Worm (Caenorhabditis elegans) whole organism, L3 larva: ENCODE data around the gene gpa-5.

Experiments
- R02D3.7 ChIP-seq: fragments of 150-350 bp; optimal IDR thresholded peaks from 2 replicates; lab custom pipeline; 2014; ENCODE audit warnings: missing biosample characterization, missing genetic modification characterization
- ZK546.5 ChIP-seq: sonication (generic microtip); optimal IDR thresholded peaks from 2 replicates; lab custom pipeline; 2017; ENCODE audit warnings: missing biosample characterization, missing genetic modification characterization
- aly-2 ChIP-seq: fragments of 150-350 bp; optimal IDR thresholded peaks from 2 replicates; lab custom pipeline; 2014; ENCODE audit warnings: missing biosample characterization, missing genetic modification characterization
- ama-1 ChIP-seq: fragments of 150-350 bp; optimal IDR thresholded peaks from 2 replicates; lab custom pipeline; 2018
- ceh-28 ChIP-seq: fragments of 150-350 bp; optimal IDR thresholded peaks from 2 replicates; lab custom pipeline; 2014; ENCODE audit warnings: missing biosample characterization, missing genetic modification reagents, missing genetic modification characterization
- ceh-82 ChIP-seq: fragments of 150-350 bp; optimal IDR thresholded peaks from 2 replicates; lab custom pipeline; 2014; ENCODE audit warnings: missing biosample characterization, missing genetic modification characterization
- egl-5 ChIP-seq: fragments of 150-350 bp; optimal IDR thresholded peaks from 2 replicates; lab custom pipeline; 2017; ENCODE audit warnings: missing biosample characterization, missing genetic modification reagents, missing genetic modification characterization, inconsistent platforms
- elt-1 ChIP-seq: fragments of 150-350 bp; optimal IDR thresholded peaks from 2 replicates; lab custom pipeline; 2014; ENCODE audit warnings: missing biosample characterization, missing genetic modification characterization
- elt-2 ChIP-seq: sonication (generic microtip); optimal IDR thresholded peaks from 2 replicates; lab custom pipeline; 2016; ENCODE audit warnings: missing genetic modification reagents, mild to moderate bottlenecking, missing genetic modification characterization, missing compliant biosample characterization
- elt-3 ChIP-seq, 3 experiments: fragments of 150-350 bp in 1 of 3; sonication (generic microtip) in 2 of 3; optimal IDR thresholded peaks; 2 replicates in 2 of 3; 4 replicates in 1 of 3; lab custom pipeline; 2014 to 2017; ENCODE audit warnings: missing biosample characterization in 3 of 3, missing genetic modification characterization in 3 of 3
- eor-1 ChIP-seq, 2 experiments: fragments of 150-350 bp; optimal IDR thresholded peaks; 2 replicates each; lab custom pipeline; 2014 to 2018; ENCODE audit warnings: missing biosample characterization in 2 of 2, missing genetic modification characterization in 2 of 2
- fkh-10 ChIP-seq: sonication (generic microtip); optimal IDR thresholded peaks from 2 replicates; lab custom pipeline; 2017; ENCODE audit warnings: missing biosample characterization, missing genetic modification reagents, missing genetic modification characterization
- fkh-2 ChIP-seq: fragments of 150-350 bp; optimal IDR thresholded peaks from 2 replicates; lab custom pipeline; 2014; ENCODE audit warnings: missing biosample characterization, missing genetic modification reagents, missing genetic modification characterization
- lin-15B ChIP-seq: fragments of 150-350 bp; optimal IDR thresholded peaks from 2 replicates; lab custom pipeline; 2014; ENCODE audit warnings: missing biosample characterization, missing genetic modification characterization
- lin-39 ChIP-seq: fragments of 150-350 bp; optimal IDR thresholded peaks from 2 replicates; lab custom pipeline; 2018; ENCODE audit warnings: missing biosample characterization, missing genetic modification reagents, missing genetic modification characterization
- mdl-1 ChIP-seq: fragments of 150-350 bp; optimal IDR thresholded peaks from 2 replicates; lab custom pipeline; 2014; ENCODE audit warnings: missing biosample characterization, missing genetic modification characterization
- mml-1 ChIP-seq: fragments of 150-350 bp; sonication (generic microtip); optimal IDR thresholded peaks from 3 replicates; lab custom pipeline; 2014; ENCODE audit warnings: missing biosample characterization, missing genetic modification characterization
- nfya-1 ChIP-seq: sonication (generic microtip); optimal IDR thresholded peaks from 2 replicates; lab custom pipeline; 2017; ENCODE audit warnings: missing genetic modification characterization, mild to moderate bottlenecking, missing compliant biosample characterization, antibody characterized with exemption, moderate library complexity; ENCODE audit not compliant: insufficient read depth
- nhr-12 ChIP-seq: fragments of 150-350 bp; optimal IDR thresholded peaks from 2 replicates; lab custom pipeline; 2014; ENCODE audit warnings: missing biosample characterization, missing genetic modification characterization
- nhr-23 ChIP-seq: fragments of 150-350 bp; optimal IDR thresholded peaks from 2 replicates; lab custom pipeline; 2014; ENCODE audit warnings: missing biosample characterization, missing genetic modification reagents, missing genetic modification characterization
- nhr-237 ChIP-seq: fragments of 150-350 bp; optimal IDR thresholded peaks from 2 replicates; lab custom pipeline; 2014; ENCODE audit warnings: missing biosample characterization, missing genetic modification characterization
- nhr-25 ChIP-seq: sonication (generic microtip); optimal IDR thresholded peaks from 2 replicates; lab custom pipeline; 2017; ENCODE audit warnings: missing biosample characterization, missing genetic modification characterization
- nhr-28 ChIP-seq: fragments of 150-350 bp; optimal IDR thresholded peaks from 2 replicates; lab custom pipeline; 2014; ENCODE audit warnings: missing biosample characterization, missing genetic modification characterization
- nhr-67 ChIP-seq: fragments of 150-350 bp; optimal IDR thresholded peaks from 2 replicates; lab custom pipeline; 2014; ENCODE audit warnings: missing biosample characterization, missing genetic modification characterization
- nhr-76 ChIP-seq: fragments of 150-350 bp; sonication (generic microtip); optimal IDR thresholded peaks from 5 replicates; lab custom pipeline; 2014; ENCODE audit warnings: missing biosample characterization, missing genetic modification characterization
- nhr-77 ChIP-seq: fragments of 150-350 bp; optimal IDR thresholded peaks from 2 replicates; lab custom pipeline; 2014; ENCODE audit warnings: missing biosample characterization, missing genetic modification characterization
- pha-4 ChIP-seq: fragments of 150-350 bp; optimal IDR thresholded peaks from 2 replicates; lab custom pipeline; 2014; ENCODE audit warnings: missing biosample characterization, missing genetic modification reagents, missing genetic modification characterization
- pqm-1 ChIP-seq: fragments of 150-350 bp; optimal IDR thresholded peaks from 2 replicates; lab custom pipeline; 2017; ENCODE audit warnings: missing biosample characterization, missing genetic modification characterization, inconsistent platforms
- skn-1 ChIP-seq: fragments of 150-350 bp; optimal IDR thresholded peaks from 2 replicates; lab custom pipeline; 2014; ENCODE audit warnings: missing biosample characterization, missing genetic modification characterization
- tbx-2 ChIP-seq: sonication (generic microtip); optimal IDR thresholded peaks from 2 replicates; lab custom pipeline; 2016; ENCODE audit warnings: mild to moderate bottlenecking, missing genetic modification characterization, missing compliant biosample characterization
- unc-39 ChIP-seq: sonication (generic microtip); optimal IDR thresholded peaks from 4 replicates; lab custom pipeline; 2017; ENCODE audit warnings: missing biosample characterization, missing genetic modification characterization
- unc-62 ChIP-seq: fragments of 150-350 bp; sonication (generic microtip); optimal IDR thresholded peaks from 4 replicates; lab custom pipeline; 2014; ENCODE audit warnings: missing biosample characterization, missing genetic modification reagents, missing genetic modification characterization
- zag-1 ChIP-seq: fragments of 150-350 bp; optimal IDR thresholded peaks from 2 replicates; lab custom pipeline; 2014; ENCODE audit warnings: missing biosample characterization, missing genetic modification characterization
- ztf-11 ChIP-seq: fragments of 150-350 bp; optimal IDR thresholded peaks from 2 replicates; lab custom pipeline; 2014; ENCODE audit warnings: missing biosample characterization, missing genetic modification characterization
- ztf-4 ChIP-seq: fragments of 150-350 bp; optimal IDR thresholded peaks from 2 replicates; lab custom pipeline; 2014; ENCODE audit warnings: missing biosample characterization, missing genetic modification characterization

The gpa-5 gene

DNA sequence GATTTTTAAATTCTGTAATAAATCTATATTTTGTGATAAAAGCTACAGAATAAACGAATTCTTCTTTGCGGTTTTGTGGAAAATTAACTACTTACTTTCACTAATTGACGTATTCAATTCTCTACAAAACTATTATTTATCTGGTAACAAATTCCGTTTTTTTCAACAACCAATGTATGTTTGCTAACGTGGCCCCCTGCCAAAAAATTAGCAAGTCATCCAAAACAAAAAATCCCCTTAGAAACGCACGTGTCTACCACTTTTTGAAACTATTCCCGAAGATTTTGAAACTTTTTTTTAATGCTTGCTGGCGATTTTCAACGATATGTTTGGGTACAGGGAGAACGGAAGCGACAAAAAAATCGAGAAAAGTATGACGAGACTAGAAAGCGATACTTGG, 35.9 kb downstream of the gpa-5 start, which contains the start of gene F49H12.2:
TSS of gene F49H12.2 (plus strand) at position 301 of the 400 bp plus-strand sequence.
- no peak for TF ChIP-seq nhr-76 (tag; lab: Kevin White, UChicago)
- TF ChIP-seq egl-5: no peak
- TF ChIP-seq ztf-11 (tag; lab: Kevin White, UChicago): no peak
- TF ChIP-seq fkh-2 (tag; lab: Kevin White, UChicago): no peak
- TF ChIP-seq mdl-1 (tag; lab: Kevin White, UChicago): no peak
- no peak for TF ChIP-seq eor-1 (tag; optimal IDR thresholded peaks at IDR 0.05; lab: Kevin White, UChicago)
- TF ChIP-seq ceh-82 (tag; lab: Kevin White, UChicago): no peak
- TF ChIP-seq nhr-12 (tag; lab: Kevin White, UChicago): no peak
- TF ChIP-seq lin-15B (tag; lab: Kevin White, UChicago): no peak
- no peak for TF ChIP-seq skn-1 (tag; lab: Kevin White, UChicago)
- no peak for TF ChIP-seq R02D3.7
- TF ChIP-seq ztf-4 (tag; lab: Kevin White, UChicago): no peak
- no peak for TF ChIP-seq pqm-1 (tag; lab: Kevin White, UChicago)
- TF ChIP-seq aly-2 (tag; lab: Kevin White, UChicago): no peak
- TF ChIP-seq nhr-67 (tag; lab: Kevin White, UChicago): no peak

DNA sequence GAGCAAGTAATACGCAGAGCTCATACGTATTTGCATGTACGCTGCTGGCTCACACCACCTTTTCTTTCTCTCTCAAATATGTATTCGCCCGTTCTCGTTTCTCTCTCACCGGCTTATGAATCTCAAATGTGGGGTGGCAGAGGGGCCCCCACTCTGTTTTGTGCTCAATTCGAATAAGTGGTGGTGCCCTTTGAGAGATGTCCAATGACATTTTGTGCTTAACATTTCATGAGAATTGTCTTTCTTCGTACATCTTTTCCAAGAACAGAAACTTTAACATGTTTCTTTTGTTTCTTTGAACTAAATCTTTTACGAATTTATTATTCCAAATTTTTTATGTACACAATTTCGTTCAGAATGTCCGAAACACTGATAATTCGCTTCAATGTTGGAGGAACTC, 36.8 kb downstream of the gpa-5 start, which contains the start of gene F49H12.3:
TSS of gene F49H12.3 (plus strand) at position 357 of the 400 bp plus-strand sequence.
- no peak for TF ChIP-seq ama-1 (lab: Kevin White, UChicago)
- no peak for TF ChIP-seq pqm-1 (tag; lab: Kevin White, UChicago)
- no peak for TF ChIP-seq ceh-82 (tag; lab: Kevin White, UChicago)
- TF ChIP-seq, all 47 proteins: peak for 0

DNA sequence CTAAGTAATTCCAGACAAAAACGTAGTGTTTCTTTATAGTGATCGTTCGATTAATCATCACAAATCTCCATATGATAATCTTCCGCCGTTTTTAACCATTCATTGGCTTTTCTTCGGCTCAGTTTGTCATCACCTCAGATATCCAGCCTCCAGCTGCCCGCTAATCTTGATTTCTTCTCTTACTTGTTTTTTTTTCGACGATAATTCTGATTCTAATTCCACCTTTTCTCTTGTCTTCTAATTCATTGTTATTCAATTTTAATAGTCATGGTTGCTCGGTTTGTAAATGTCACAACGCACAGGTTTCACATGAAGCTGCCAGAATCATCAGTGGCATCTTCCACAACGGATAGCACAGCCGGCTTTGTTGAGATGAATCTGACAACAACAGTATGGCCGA, 41.3 kb downstream of the gpa-5 start, which contains the start of gene F49H12.4:
TSS of gene F49H12.4 (plus strand) at position 301 of the 400 bp plus-strand sequence.
- no peak for TF ChIP-seq pha-4 (tag; lab: Kevin White, UChicago)
- no peak for TF ChIP-seq elt-2 (tag; lab: Kevin White, UChicago)
- no peak for TF ChIP-seq elt-3 (tag; optimal IDR thresholded peaks at IDR 0.05; lab: Kevin White, UChicago)
- no peak for TF ChIP-seq ZK546.5 (tag; lab: Kevin White, UChicago)
- no peak for TF ChIP-seq unc-39
- TF ChIP-seq nhr-25 (tag; lab: Kevin White, UChicago): no peak
- TF ChIP-seq fkh-10 (GFP tag; lab: Kevin White, UChicago): no peak
- no peak for TF ChIP-seq ceh-28 (tag; lab: Kevin White, UChicago)
- TF ChIP-seq fkh-2 (tag; lab: Kevin White, UChicago): no peak
- no peak for TF ChIP-seq nhr-237 (tag; lab: Kevin White, UChicago)
- TF ChIP-seq nhr-77 (tag; lab: Kevin White, UChicago): no peak
- TF ChIP-seq nhr-28 (tag; lab: Kevin White, UChicago): no peak
- TF ChIP-seq unc-62 (GFP tag; lab: Kevin White, UChicago): no peak
- no peak for TF ChIP-seq lin-39 (tag; lab: Kevin White, UChicago)
- TF ChIP-seq ztf-11 (tag; lab: Kevin White, UChicago): no peak
- TF ChIP-seq, all 47 proteins: peak for 0

DNA sequence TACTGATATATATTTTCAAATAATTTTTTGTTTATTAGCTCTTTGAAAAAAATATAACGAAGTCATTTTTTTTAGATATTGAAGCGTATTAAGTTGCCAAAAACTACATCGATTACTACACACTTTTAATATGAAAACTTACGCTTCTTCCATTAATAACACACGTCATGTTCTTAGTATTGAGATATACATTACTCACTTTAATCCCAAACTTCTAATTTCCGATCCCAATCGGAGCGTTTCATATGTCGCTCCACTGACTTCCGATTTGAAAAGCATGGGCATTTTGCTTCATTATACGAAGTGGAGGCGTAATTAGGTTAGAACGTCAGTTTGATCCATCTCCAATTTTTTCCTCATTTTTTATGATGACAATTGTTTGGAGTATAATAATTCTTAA, 42.0 kb downstream of the gpa-5 start:
- no peak for TF ChIP-seq pha-4 (tag; lab: Kevin White, UChicago)
- no peak for TF ChIP-seq lin-15B (tag; lab: Kevin White, UChicago)
- TF ChIP-seq nfya-1: no peak
- TF ChIP-seq, all 47 proteins: peak for 0

DNA sequence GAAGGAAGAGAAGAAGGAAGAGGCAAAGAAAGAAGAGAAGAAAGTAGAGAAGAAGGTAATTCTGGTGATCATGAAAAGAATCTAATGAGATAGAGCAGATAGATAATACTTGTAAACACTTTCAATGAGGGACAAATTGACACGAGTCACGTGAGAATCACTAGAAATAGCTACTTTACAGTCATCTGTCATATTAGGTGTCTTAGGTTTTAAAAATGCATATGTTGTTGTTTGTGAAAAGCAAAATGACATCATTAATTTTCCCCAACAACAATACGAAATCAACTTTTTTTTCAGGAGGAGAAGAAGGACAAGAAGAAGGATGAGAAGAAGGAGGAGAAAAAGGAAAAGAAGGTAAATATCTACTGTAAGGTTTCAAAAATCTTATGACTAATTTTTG, 45.7 kb downstream of the gpa-5 start:
- TF ChIP-seq elt-1 (tag; lab: Kevin White, UChicago) (peak; percentile 20), ztf-11 (tag; lab: Kevin White, UChicago) (no peak)

DNA sequence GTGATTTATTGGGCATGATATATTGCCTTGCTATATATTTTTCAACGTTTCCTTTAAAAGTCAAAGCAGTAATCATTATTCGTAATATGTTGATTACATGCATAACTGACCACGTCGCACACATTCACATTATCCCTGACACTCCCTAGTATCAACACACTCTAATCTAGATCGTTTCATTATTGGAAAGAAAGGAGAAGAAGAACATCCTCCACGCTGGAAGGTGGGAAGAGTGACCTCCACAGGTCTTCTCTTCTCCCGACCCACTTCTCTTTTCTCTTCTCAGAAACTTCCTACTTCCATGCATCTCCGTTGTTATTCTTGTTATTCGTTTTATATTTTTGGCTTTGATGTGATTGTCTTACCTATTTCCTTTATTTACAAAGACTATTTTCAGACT, 46.8 kb downstream of the gpa-5 start, which contains the start of gene txdc-12.2:
TSS of gene txdc-12.2 (plus strand) at position 396 of the 400 bp plus-strand sequence.
- TF ChIP-seq tbx-2 (tag; lab: Kevin White, UChicago) (no peak), mml-1 (tag; lab: Kevin White, UChicago) (no peak), elt-2 (tag; lab: Kevin White, UChicago) (no peak), ama-1 (lab: Kevin White, UChicago) (no peak), zag-1 (tag; lab: Kevin White, UChicago) (no peak), unc-62 (GFP tag; lab: Kevin White, UChicago) (no peak), egl-5 (peak; percentile 20), unc-39 (no peak), nhr-25 (tag; lab: Kevin White, UChicago) (peak; percentile 59), nhr-23 (tag; lab: Kevin White, UChicago) (peak; percentile 87), nhr-28 (tag; lab: Kevin White, UChicago) (no peak), ztf-11 (tag; lab: Kevin White, UChicago) (no peak)
